Fruit fly (Drosophila melanogaster): ENCODE data around the gene CG15478.

dm6 chrX:7690683-7691082 is 27.0 kb downstream of the CG15478 start:
- peak; percentile 55 for TF ChIP-seq CG2875 (GFP tag; optimal IDR thresholded peaks at IDR 0.05)
- TF ChIP-seq Asciz (GFP tag; optimal IDR thresholded peaks at IDR 0.05) = peak; percentile 76
- peak; percentile 61; the same call in 1 of the 2 replicates for TF ChIP-seq CG32532 (GFP tag; IDR thresholded peaks at IDR 0.05)
- TF ChIP-seq CG7745 (tag; optimal IDR thresholded peaks at IDR 0.05) = no peak
- no peak for TF ChIP-seq tll (GFP tag; optimal IDR thresholded peaks at IDR 0.05)
- peak; percentile 75 for TF ChIP-seq CrebB (tag; optimal IDR thresholded peaks at IDR 0.05)
- no peak for TF ChIP-seq Dll (GFP tag; IDR thresholded peaks at IDR 0.05; ENCODE audit: partially characterized antibody)

All from whole organism, embryonic.